Worm (Caenorhabditis elegans) whole organism, young adult: ENCODE data around the gene fbxa-76.

ENCODE experiments used
- F33H1.4 ChIP-seq: fragments of 200-800 bp; sonication (Bioruptor generic); IDR thresholded peaks from 2 replicates; pipeline ENCODE4 v1.3.6; 2022; ENCODE audit warnings: missing genetic modification reagents, missing genetic modification characterization, missing compliant biosample characterization
- hsf-1 ChIP-seq: fragments of 200-800 bp; sonication (Bioruptor generic); IDR thresholded peaks from 2 replicates; pipeline ENCODE4 v1.3.6; 2022; ENCODE audit warnings: missing genetic modification reagents, missing genetic modification characterization, missing compliant biosample characterization

ce11 chrIII:1214121-1214673 lies 34.8 kb downstream of the fbxa-76 start:
- TF ChIP-seq F33H1.4 (GFP tag; lab: Robert Waterston, UW): no peak
- no peak for TF ChIP-seq hsf-1
